Fruit fly (Drosophila melanogaster) whole organism, pupa: ENCODE results near the gene CG13484.

Experiments used
- CG10348 ChIP-seq: fragments of 200-800 bp; sonication (Bioruptor generic); IDR thresholded peaks from 2 replicates; pipeline ENCODE4 v1.3.6; 2022; ENCODE audit warnings: missing biosample characterization, missing genetic modification characterization
- CG12605 ChIP-seq: fragments of 200-800 bp; sonication (Bioruptor generic); IDR thresholded peaks from 2 replicates; pipeline ENCODE4 v1.3.6; 2022; ENCODE audit warnings: missing biosample characterization, missing genetic modification characterization
- CG13204 ChIP-seq: fragments of 200-800 bp; sonication (Bioruptor generic); optimal IDR thresholded peaks from 2 replicates; lab custom pipeline; 2018; ENCODE audit warnings: missing biosample characterization, mild to moderate bottlenecking, missing genetic modification characterization, moderate library complexity
- CG14655 ChIP-seq: fragments of 200-800 bp; sonication (Bioruptor generic); optimal IDR thresholded peaks from 3 replicates; lab custom pipeline; 2017; ENCODE audit warnings: mild to moderate bottlenecking, missing biosample characterization, missing genetic modification reagents, missing genetic modification characterization
- CG15710 ChIP-seq: fragments of 200-800 bp; sonication (Bioruptor generic); optimal IDR thresholded peaks from 2 replicates; lab custom pipeline; 2018; ENCODE audit warnings: missing biosample characterization, mild to moderate bottlenecking, missing genetic modification characterization, moderate library complexity
- CG17806 ChIP-seq: fragments of 200-800 bp; sonication (Bioruptor generic); optimal IDR thresholded peaks from 2 replicates; lab custom pipeline; 2018; ENCODE audit warnings: missing biosample characterization, mild to moderate bottlenecking, missing genetic modification characterization, moderate library complexity
- CG32121 ChIP-seq: fragments of 200-800 bp; sonication (Bioruptor generic); IDR thresholded peaks from 2 replicates; pipeline ENCODE4 v1.3.6; 2022; ENCODE audit warnings: missing biosample characterization, missing genetic modification characterization
- CG34367 ChIP-seq: fragments of 200-800 bp; sonication (Bioruptor generic); optimal IDR thresholded peaks from 2 replicates; lab custom pipeline; 2018; ENCODE audit warnings: missing biosample characterization, mild to moderate bottlenecking, missing genetic modification characterization
- CG4496 ChIP-seq: fragments of 200-800 bp; sonication (Bioruptor generic); IDR thresholded peaks from 3 replicates; pipeline ENCODE4 v1.3.6; 2022; ENCODE audit warnings: missing biosample characterization, missing genetic modification characterization
- CG8159 ChIP-seq: fragments of 200-800 bp; sonication (Bioruptor generic); optimal IDR thresholded peaks from 3 replicates; lab custom pipeline; 2018; ENCODE audit warnings: missing biosample characterization, mild to moderate bottlenecking, missing genetic modification characterization, moderate library complexity
- CG8301 ChIP-seq: fragments of 200-800 bp; sonication (Bioruptor generic); optimal IDR thresholded peaks from 2 replicates; lab custom pipeline; 2018; ENCODE audit warnings: missing biosample characterization, mild to moderate bottlenecking, missing genetic modification characterization
- CG9948 ChIP-seq: fragments of 200-800 bp; sonication (Bioruptor generic); optimal IDR thresholded peaks from 2 replicates; lab custom pipeline; 2018; ENCODE audit warnings: missing biosample characterization, mild to moderate bottlenecking, missing genetic modification characterization, moderate library complexity
- D1 ChIP-seq: fragments of 200-800 bp; sonication (Bioruptor generic); optimal IDR thresholded peaks from 2 replicates; lab custom pipeline; 2018; ENCODE audit warnings: missing biosample characterization, mild to moderate bottlenecking, missing genetic modification characterization, moderate library complexity
- EcR ChIP-seq: fragments of 200-800 bp; sonication (Bioruptor generic); optimal IDR thresholded peaks from 3 replicates; lab custom pipeline; 2019; ENCODE audit warnings: missing biosample characterization, missing genetic modification characterization, mild to moderate bottlenecking, moderate library complexity, missing genetic modification reagents
- Ets98B ChIP-seq: fragments of 200-800 bp; sonication (Bioruptor generic); IDR thresholded peaks from 2 replicates; pipeline ENCODE4 v1.3.6; 2022; ENCODE audit warnings: missing biosample characterization, missing genetic modification characterization
- Pif1A ChIP-seq: fragments of 200-800 bp; sonication (Bioruptor generic); optimal IDR thresholded peaks from 3 replicates; lab custom pipeline; 2016; ENCODE audit warnings: missing biosample characterization, missing genetic modification characterization
- Pif1B ChIP-seq: fragments of 200-800 bp; sonication (Bioruptor generic); optimal IDR thresholded peaks from 3 replicates; lab custom pipeline; 2016; ENCODE audit warnings: missing biosample characterization, missing genetic modification characterization
- Snoo ChIP-seq: fragments of 200-800 bp; sonication (Bioruptor generic); optimal IDR thresholded peaks from 3 replicates; lab custom pipeline; 2017; ENCODE audit warnings: missing biosample characterization, mild to moderate bottlenecking, missing genetic modification characterization, inconsistent platforms
- fd96Ca ChIP-seq: fragments of 200-800 bp; sonication (Bioruptor generic); IDR thresholded peaks from 3 replicates; pipeline ENCODE4 v1.3.6; 2022; ENCODE audit warnings: missing biosample characterization, missing genetic modification characterization
- gl ChIP-seq: fragments of 200-800 bp; sonication (Bioruptor generic); optimal IDR thresholded peaks from 2 replicates; lab custom pipeline; 2018; ENCODE audit warnings: missing biosample characterization, mild to moderate bottlenecking, missing genetic modification characterization
- rn ChIP-seq: fragments of 200-800 bp; sonication (Bioruptor generic); IDR thresholded peaks from 2 replicates; pipeline ENCODE4 v1.3.6; 2022; ENCODE audit warnings: missing biosample characterization, missing genetic modification characterization

CG13484 gene

dm6 chr3L:14083283-14083682 lies 30.4 kb upstream of the CG13484 start, which contains the start of gene CG8100:
Gene CG8100, plus strand, starts transcription at chr3L:14083615.
- no peak for TF ChIP-seq CG9948 (tag; lab: Kevin White, UChicago)
- TF ChIP-seq CG32121 (GFP tag; lab: Robert Waterston, UW): no peak
- TF ChIP-seq D1 (tag; lab: Kevin White, UChicago): no peak
- no peak for TF ChIP-seq gl (tag; lab: Kevin White, UChicago)
- peak; percentile 65 for TF ChIP-seq CG15710 (tag; lab: Kevin White, UChicago)
- peak; percentile 61 for TF ChIP-seq Snoo (tag; lab: Kevin White, UChicago)
- peak; percentile 69; the same call in 1 of the 2 replicates for TF ChIP-seq Ets98B (GFP tag; lab: Robert Waterston, UW)
- TF ChIP-seq fd96Ca (GFP tag; lab: Robert Waterston, UW): no peak
- TF ChIP-seq rn (GFP tag; lab: Robert Waterston, UW): no peak
- no peak for TF ChIP-seq CG17806
- TF ChIP-seq CG4496: no peak
- no peak for TF ChIP-seq CG10348
- peak; percentile 63 for TF ChIP-seq Pif1A (GFP tag; lab: Kevin White, UChicago)
- TF ChIP-seq EcR (GFP tag; lab: Kevin White, UChicago): peak; percentile 51
- TF ChIP-seq Pif1B (GFP tag; lab: Kevin White, UChicago): peak; percentile 40
- TF ChIP-seq CG14655 (GFP tag; lab: Kevin White, UChicago): peak; percentile 76
- TF ChIP-seq CG34367 (tag; lab: Kevin White, UChicago): peak; percentile 43
- TF ChIP-seq CG13204 (GFP tag; lab: Kevin White, UChicago): no peak
- TF ChIP-seq CG8301 (tag; lab: Kevin White, UChicago): peak; percentile 70
- TF ChIP-seq CG12605: no peak
- TF ChIP-seq CG8159 (tag; lab: Kevin White, UChicago): peak; percentile 84

dm6 chr3L:14079224-14079623 lies 26.3 kb upstream of the CG13484 start:
- TF ChIP-seq CG9948 (tag; lab: Kevin White, UChicago) (no peak), CG10348 (no peak), CG12605 (no peak), EcR (GFP tag; lab: Kevin White, UChicago) (no peak), fd96Ca (GFP tag; lab: Robert Waterston, UW) (no peak), CG4496 (no peak), CG32121 (GFP tag; lab: Robert Waterston, UW) (no peak), Snoo (tag; lab: Kevin White, UChicago) (no peak), gl (tag; lab: Kevin White, UChicago) (no peak), Ets98B (GFP tag; lab: Robert Waterston, UW) (no peak), CG15710 (tag; lab: Kevin White, UChicago) (no peak), CG34367 (tag; lab: Kevin White, UChicago) (no peak), CG17806 (no peak), Pif1B (GFP tag; lab: Kevin White, UChicago) (no peak), CG8159 (tag; lab: Kevin White, UChicago) (no peak), CG14655 (GFP tag; lab: Kevin White, UChicago) (no peak), D1 (tag; lab: Kevin White, UChicago) (no peak)

DNA sequence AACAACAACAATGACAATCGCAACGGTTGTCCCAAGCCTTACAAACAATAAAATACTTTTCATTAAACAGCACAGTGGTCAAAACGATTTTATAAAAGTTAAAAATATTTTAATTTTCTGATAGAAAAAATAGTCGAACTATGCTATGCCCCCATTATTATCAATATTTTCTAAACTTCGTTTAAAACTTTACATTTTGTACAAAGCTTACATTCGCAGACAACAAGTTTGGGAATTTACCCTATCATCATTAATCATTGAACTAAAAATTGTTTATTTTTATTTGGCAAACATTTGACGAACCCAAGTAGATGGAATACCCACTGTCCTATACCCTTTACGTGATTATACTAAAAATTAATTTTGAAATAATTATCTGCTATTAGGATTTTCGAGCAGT lies 25.3 kb upstream of the CG13484 start:
- no peak for TF ChIP-seq Ets98B (GFP tag; lab: Robert Waterston, UW)
- no peak for TF ChIP-seq EcR (GFP tag; lab: Kevin White, UChicago)
- TF ChIP-seq gl (tag; lab: Kevin White, UChicago): no peak
- no peak for TF ChIP-seq CG12605
- no peak for TF ChIP-seq CG4496
- TF ChIP-seq fd96Ca (GFP tag; lab: Robert Waterston, UW): no peak
- TF ChIP-seq Pif1B (GFP tag; lab: Kevin White, UChicago): no peak
- TF ChIP-seq CG17806: no peak
- TF ChIP-seq CG32121 (GFP tag; lab: Robert Waterston, UW): no peak
- TF ChIP-seq CG15710 (tag; lab: Kevin White, UChicago): no peak
- no peak for TF ChIP-seq D1 (tag; lab: Kevin White, UChicago)
- no peak for TF ChIP-seq CG8159 (tag; lab: Kevin White, UChicago)
- no peak for TF ChIP-seq CG14655 (GFP tag; lab: Kevin White, UChicago)
- no peak for TF ChIP-seq rn (GFP tag; lab: Robert Waterston, UW)
- TF ChIP-seq Snoo (tag; lab: Kevin White, UChicago): no peak
- no peak for TF ChIP-seq Pif1A (GFP tag; lab: Kevin White, UChicago)
- no peak for TF ChIP-seq CG13204 (GFP tag; lab: Kevin White, UChicago)
- no peak for TF ChIP-seq CG34367 (tag; lab: Kevin White, UChicago)
- no peak for TF ChIP-seq CG10348

DNA sequence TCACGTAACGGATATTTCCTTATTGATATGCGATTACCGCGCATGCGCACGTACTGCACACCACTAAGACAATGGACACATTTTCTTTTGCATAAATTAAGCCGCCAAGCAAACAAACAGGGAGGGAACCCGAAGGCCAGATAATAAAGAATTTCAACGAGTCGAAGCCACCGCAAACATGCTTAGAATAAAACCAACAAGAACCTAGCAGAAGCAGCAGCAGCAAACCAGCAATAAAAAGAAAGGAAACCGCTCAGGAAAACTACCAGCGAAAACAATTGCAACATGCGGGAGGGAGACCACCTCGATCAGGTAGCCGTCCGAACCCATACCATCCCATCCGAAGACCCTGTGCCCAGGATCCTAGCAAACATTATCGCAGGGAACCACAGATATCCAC lies 23.7 kb upstream of the CG13484 start:
- TF ChIP-seq CG8301 (tag; lab: Kevin White, UChicago): no peak

DNA sequence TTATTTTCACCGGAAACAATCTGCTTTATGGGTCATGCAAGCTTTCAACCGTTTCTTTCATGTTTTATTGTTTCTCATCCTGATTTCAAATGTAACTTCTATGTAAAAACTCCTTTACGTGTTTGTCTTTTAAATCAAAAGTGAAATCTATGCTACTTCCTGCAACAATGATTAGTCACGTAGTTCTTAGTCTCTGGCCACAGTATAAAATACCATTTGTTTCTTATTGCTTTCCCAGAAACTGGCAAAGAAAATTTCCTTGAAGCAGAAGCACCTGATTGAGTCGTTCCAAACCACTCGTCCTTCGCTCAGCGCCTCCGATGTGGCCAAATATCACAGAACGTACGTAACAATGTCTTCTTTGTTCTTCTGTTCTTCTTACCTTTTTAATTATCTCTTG lies 22.6 kb upstream of the CG13484 start, which contains the start of gene btl:
Gene btl, plus strand, starts transcription at position 301 of the 400 bp plus-strand sequence.
- TF ChIP-seq gl (tag; lab: Kevin White, UChicago) (no peak), CG12605 (no peak), rn (GFP tag; lab: Robert Waterston, UW) (no peak), D1 (tag; lab: Kevin White, UChicago) (no peak), CG34367 (tag; lab: Kevin White, UChicago) (no peak), EcR (GFP tag; lab: Kevin White, UChicago) (no peak)
- TF ChIP-seq, all 21 proteins: peak for 0

- TF ChIP-seq CG12605 (peak; percentile 79), CG9948 (tag; lab: Kevin White, UChicago) (no peak), CG4496 (0 out of 3 replicates have a peak, but pooled peaks have one; percentile 25)
These were observed 18.7 kb upstream of the CG13484 start, which contains the start of gene Pex1 for dm6 chr3L:14071621-14072020. Gene Pex1, plus strand, starts transcription at chr3L:14071892.
